Worm (Caenorhabditis elegans): ENCODE results near the gene Y50E8A.1.

Y50E8A.1 gene

ce11 chrV:14689060-14689750, 37.5 kb upstream of the Y50E8A.1 start, which contains the start of gene gasr-8 (continued):
- TF ChIP-seq ceh-34 (tag; optimal IDR thresholded peaks at IDR 0.05), result no peak
- no peak for TF ChIP-seq nhr-232 (tag; optimal IDR thresholded peaks at IDR 0.05)
- TF ChIP-seq sox-2 (GFP tag; IDR thresholded peaks at IDR 0.05), result no peak
- no peak for TF ChIP-seq ceh-9 (tag; optimal IDR thresholded peaks at IDR 0.05)
- TF ChIP-seq ceh-14 (tag; optimal IDR thresholded peaks at IDR 0.05), result no peak
- no peak for TF ChIP-seq ets-4 (tag; optimal IDR thresholded peaks at IDR 0.05)
- peak; percentile 48 for TF ChIP-seq pat-9 (tag; optimal IDR thresholded peaks at IDR 0.05)
- no peak for TF ChIP-seq nhr-11 (tag; optimal IDR thresholded peaks at IDR 0.05)
- TF ChIP-seq hlh-30 (tag; optimal IDR thresholded peaks at IDR 0.05; ENCODE audit: insufficient read depth), result no peak
- no peak for TF ChIP-seq syd-9 (tag; optimal IDR thresholded peaks at IDR 0.05)
- TF ChIP-seq sdc-2 (tag; optimal IDR thresholded peaks at IDR 0.05), result no peak
- TF ChIP-seq C08G9.2 (tag; optimal IDR thresholded peaks at IDR 0.05), result peak; percentile 24
- TF ChIP-seq ref-2 (tag; optimal IDR thresholded peaks at IDR 0.05), result no peak
- peak; percentile 15 for TF ChIP-seq ceh-48 (tag; optimal IDR thresholded peaks at IDR 0.05)
- TF ChIP-seq ahr-1 (tag; optimal IDR thresholded peaks at IDR 0.05), result no peak
- no peak for TF ChIP-seq pros-1 (tag; optimal IDR thresholded peaks at IDR 0.05)
- TF ChIP-seq pqm-1 (tag; optimal IDR thresholded peaks at IDR 0.05), result no peak
- TF ChIP-seq zip-5 (tag; optimal IDR thresholded peaks at IDR 0.05), result no peak
- TF ChIP-seq Y22D7AL.16 (tag; optimal IDR thresholded peaks at IDR 0.05), result no peak
- no peak for TF ChIP-seq ceh-30 (tag; optimal IDR thresholded peaks at IDR 0.05)
- TF ChIP-seq dmd-4 (tag; optimal IDR thresholded peaks at IDR 0.05; ENCODE audit: borderline replicate concordance), result peak; percentile 49
- no peak for TF ChIP-seq ceh-31 (tag; optimal IDR thresholded peaks at IDR 0.05)
- no peak for TF ChIP-seq madf-2 (tag; optimal IDR thresholded peaks at IDR 0.05)
- TF ChIP-seq pha-4 (tag; optimal IDR thresholded peaks at IDR 0.05), result no peak
- peak; percentile 33 for TF ChIP-seq ceh-19 (GFP tag; optimal IDR thresholded peaks at IDR 0.05)
- no peak for TF ChIP-seq tbx-7 (tag; optimal IDR thresholded peaks at IDR 0.05)
- no peak for TF ChIP-seq tbx-2 (tag; optimal IDR thresholded peaks at IDR 0.05)
- peak; percentile 9 for TF ChIP-seq sox-4 (tag; optimal IDR thresholded peaks at IDR 0.05)
- no peak for TF ChIP-seq npax-4 (tag; optimal IDR thresholded peaks at IDR 0.05)

- TF ChIP-seq unc-42 (tag; optimal IDR thresholded peaks at IDR 0.05), result no peak
- peak; percentile 30 for TF ChIP-seq ceh-18 (tag; optimal IDR thresholded peaks at IDR 0.05)
- peak; percentile 44 for TF ChIP-seq unc-55 (GFP tag; optimal IDR thresholded peaks at IDR 0.05)
Measured at ce11 chrV:14695713-14696112, 31.0 kb upstream of the Y50E8A.1 start.

- TF ChIP-seq F13H6.1 (tag; optimal IDR thresholded peaks at IDR 0.05) (peak; percentile 79), pros-1 (tag; optimal IDR thresholded peaks at IDR 0.05) (peak; percentile 32), pha-4 (tag; optimal IDR thresholded peaks at IDR 0.05) (no peak), ceh-14 (tag; optimal IDR thresholded peaks at IDR 0.05) (peak; percentile 51), nhr-11 (tag; optimal IDR thresholded peaks at IDR 0.05) (no peak), sox-2 (GFP tag; IDR thresholded peaks at IDR 0.05) (no peak), npax-4 (tag; optimal IDR thresholded peaks at IDR 0.05) (no peak), fkh-10 (GFP tag; optimal IDR thresholded peaks at IDR 0.05) (no peak), eyg-1 (tag; optimal IDR thresholded peaks at IDR 0.05) (peak; percentile 24), elt-4 (tag; optimal IDR thresholded peaks at IDR 0.05) (no peak), rnt-1 (tag; optimal IDR thresholded peaks at IDR 0.05) (peak; percentile 93), ttx-3 (tag; optimal IDR thresholded peaks at IDR 0.05) (no peak), ceh-18 (tag; optimal IDR thresholded peaks at IDR 0.05) (peak; percentile 95), mec-3 (tag; optimal IDR thresholded peaks at IDR 0.05; ENCODE audit: borderline replicate concordance) (no peak), ama-1 (optimal IDR thresholded peaks at IDR 0.05) (no peak), ceh-19 (GFP tag; optimal IDR thresholded peaks at IDR 0.05) (peak; percentile 67), ceh-9 (tag; optimal IDR thresholded peaks at IDR 0.05) (no peak), elt-2 (tag; optimal IDR thresholded peaks at IDR 0.05) (no peak), ceh-31 (tag; optimal IDR thresholded peaks at IDR 0.05) (peak; percentile 91), K09A11.1 (tag; optimal IDR thresholded peaks at IDR 0.05; ENCODE audit: insufficient read depth) (peak; percentile 27), K02D7.2 (tag; optimal IDR thresholded peaks at IDR 0.05) (no peak), unc-3 (GFP tag; conservative IDR thresholded peaks at IDR 0.05) (no peak), unc-3 (tag; optimal IDR thresholded peaks at IDR 0.05) (no peak), hlh-30 (tag; optimal IDR thresholded peaks at IDR 0.05; ENCODE audit: insufficient read depth) (peak; percentile 61), ref-2 (tag; optimal IDR thresholded peaks at IDR 0.05) (peak; percentile 89), zip-5 (tag; optimal IDR thresholded peaks at IDR 0.05) (no peak), tbx-7 (tag; optimal IDR thresholded peaks at IDR 0.05) (no peak), pat-9 (tag; optimal IDR thresholded peaks at IDR 0.05) (peak; percentile 66), unc-42 (tag; optimal IDR thresholded peaks at IDR 0.05) (peak; percentile 58), ceh-22 (tag; optimal IDR thresholded peaks at IDR 0.05) (no peak)
Measured at ce11 chrV:14696604-14697307, 29.9 kb upstream of the Y50E8A.1 start, which contains the start of gene unc-112. unc-112 (minus strand) TSS chrV:14696654.
